Worm (Caenorhabditis elegans): ENCODE measurements around the gene Y43F8B.28.

Y43F8B.28 gene

DNA sequence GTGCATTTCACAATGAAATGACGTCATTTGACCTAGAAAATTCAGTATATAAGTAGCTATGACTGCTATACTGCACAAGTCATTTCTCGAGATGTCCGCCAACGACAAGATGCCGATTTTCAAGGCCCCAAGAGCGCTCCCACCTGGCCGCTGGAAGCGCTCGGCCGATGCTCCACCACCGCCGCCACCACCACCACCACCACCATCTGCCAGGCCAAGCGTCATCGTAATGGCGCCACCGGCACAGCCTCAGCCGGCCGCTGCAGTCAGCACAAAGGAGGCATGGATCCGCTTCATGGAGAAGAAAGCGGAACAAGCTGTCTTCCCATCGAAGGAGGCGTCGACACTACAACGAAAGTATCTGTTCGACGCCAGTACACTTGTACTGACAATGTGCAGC lies at the start of gene Y43F8B.28:
Y43F8B.28 (plus strand) TSS at position 59 of the 400 bp plus-strand sequence.
- no peak for TF ChIP-seq nhr-129 (tag; optimal IDR thresholded peaks at IDR 0.05)
- no peak for TF ChIP-seq nhr-21 (tag; optimal IDR thresholded peaks at IDR 0.05)
- no peak for TF ChIP-seq nhr-237 (tag; optimal IDR thresholded peaks at IDR 0.05)
- TF ChIP-seq lin-13 (GFP tag; optimal IDR thresholded peaks at IDR 0.05) = no peak

DNA sequence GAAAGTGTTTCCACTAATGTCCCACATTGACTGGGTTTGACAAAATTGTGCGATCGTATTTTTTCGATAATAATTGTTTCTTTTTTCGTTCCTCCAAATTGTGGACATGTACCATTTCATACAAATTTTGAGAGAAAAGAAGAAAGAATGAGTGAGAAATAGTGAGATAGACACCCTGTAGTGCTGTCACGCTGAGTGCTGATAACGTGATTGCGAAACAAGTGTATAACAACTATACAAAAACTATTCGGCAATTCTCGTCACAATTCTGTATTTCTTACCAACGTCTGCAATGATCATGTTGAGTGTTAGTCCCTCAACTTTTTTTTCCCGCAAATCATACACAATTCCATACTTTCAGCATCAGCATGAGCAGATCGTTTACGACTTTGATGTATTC lies 48.8 kb upstream of the Y43F8B.28 start, which contains the start of gene C25F9.14:
C25F9.14 (plus strand) TSS at position 178 of the 400 bp plus-strand sequence.
- TF ChIP-seq sma-9 (GFP tag; optimal IDR thresholded peaks at IDR 0.05) = no peak
- TF ChIP-seq sma-9 (tag; optimal IDR thresholded peaks at IDR 0.05) = no peak
- peak; percentile 49 for TF ChIP-seq fos-1 (tag; optimal IDR thresholded peaks at IDR 0.05)

DNA sequence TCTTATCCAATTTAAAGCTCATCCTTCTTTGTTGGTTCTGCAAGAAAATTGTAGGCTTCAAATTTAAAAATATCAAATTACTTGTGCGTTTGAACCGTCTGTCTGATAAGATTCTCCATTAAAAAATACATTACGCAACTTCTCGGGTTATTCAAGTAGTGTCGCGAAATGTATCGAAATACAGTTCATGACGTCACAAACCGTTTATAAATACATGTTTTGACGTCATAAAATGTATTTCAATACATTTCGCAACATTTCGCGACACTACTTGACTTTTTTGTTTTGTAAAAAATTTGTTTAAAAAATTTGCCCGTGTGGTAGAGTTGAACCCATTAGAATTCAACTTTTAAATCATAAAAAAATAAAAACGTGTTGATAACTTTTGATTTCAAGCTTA lies 41.5 kb upstream of the Y43F8B.28 start:
- TF ChIP-seq mbf-1 (tag; optimal IDR thresholded peaks at IDR 0.05) (no peak), sma-9 (GFP tag; optimal IDR thresholded peaks at IDR 0.05) (no peak), sma-9 (tag; optimal IDR thresholded peaks at IDR 0.05) (no peak), lin-13 (GFP tag; optimal IDR thresholded peaks at IDR 0.05) (no peak), ZK546.5 (tag; optimal IDR thresholded peaks at IDR 0.05) (no peak), dmd-4 (tag; optimal IDR thresholded peaks at IDR 0.05) (no peak), sma-3 (GFP tag; optimal IDR thresholded peaks at IDR 0.05) (no peak), unc-62 (GFP tag; optimal IDR thresholded peaks at IDR 0.05) (no peak), nhr-237 (tag; optimal IDR thresholded peaks at IDR 0.05) (no peak), nhr-23 (tag; optimal IDR thresholded peaks at IDR 0.05) (no peak), ama-1 (optimal IDR thresholded peaks at IDR 0.05) (no peak), ceh-16 (tag; optimal IDR thresholded peaks at IDR 0.05) (no peak), egl-27 (tag; optimal IDR thresholded peaks at IDR 0.05) (no peak), ztf-1 (GFP tag; conservative IDR thresholded peaks at IDR 0.05) (no peak), nhr-6 (tag; optimal IDR thresholded peaks at IDR 0.05) (no peak), nhr-21 (tag; optimal IDR thresholded peaks at IDR 0.05) (no peak), skn-1 (tag; optimal IDR thresholded peaks at IDR 0.05) (no peak), elt-1 (tag; optimal IDR thresholded peaks at IDR 0.05) (no peak), nhr-12 (tag; optimal IDR thresholded peaks at IDR 0.05) (no peak), lsy-2 (tag; optimal IDR thresholded peaks at IDR 0.05) (no peak), ceh-82 (tag; optimal IDR thresholded peaks at IDR 0.05) (no peak)

DNA sequence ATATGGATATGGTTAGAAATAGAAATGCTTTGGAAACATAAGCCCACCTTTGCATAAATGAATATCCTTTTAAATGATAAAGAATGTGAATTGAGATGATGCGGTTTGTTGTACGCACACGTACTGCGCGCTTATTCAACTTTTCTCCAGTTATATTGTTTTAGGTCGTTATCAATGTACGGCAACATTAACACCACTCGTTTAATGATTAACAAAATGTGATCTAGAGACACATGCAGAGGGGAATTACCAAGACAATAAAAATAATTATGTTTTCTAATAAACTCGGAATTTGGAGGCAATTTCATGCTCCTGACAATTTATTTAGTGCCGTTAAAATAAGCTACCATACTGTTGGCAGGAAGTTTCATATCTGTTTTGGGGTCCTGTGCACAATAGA lies 39.7 kb upstream of the Y43F8B.28 start, which contains the start of gene M04C3.1:
M04C3.1 (minus strand) TSS at position 164 of the 400 bp plus-strand sequence.
- TF ChIP-seq fos-1 (tag; optimal IDR thresholded peaks at IDR 0.05) (peak; percentile 52), Y55F3AM.14 (GFP tag; optimal IDR thresholded peaks at IDR 0.05) (no peak), sma-9 (GFP tag; optimal IDR thresholded peaks at IDR 0.05) (peak; percentile 34), sma-9 (tag; optimal IDR thresholded peaks at IDR 0.05) (no peak), nhr-11 (tag; optimal IDR thresholded peaks at IDR 0.05) (no peak)

ce11 chrV:19448805-19449204 lies 36.3 kb upstream of the Y43F8B.28 start, which contains the start of gene M04C3.2:
Gene M04C3.2 (minus strand): TSS chrV:19448905.
- no peak for TF ChIP-seq nhr-77 (tag; optimal IDR thresholded peaks at IDR 0.05)
- no peak for TF ChIP-seq unc-62 (GFP tag; optimal IDR thresholded peaks at IDR 0.05)
- no peak for TF ChIP-seq mdl-1 (tag; optimal IDR thresholded peaks at IDR 0.05)
- no peak for TF ChIP-seq ztf-1 (GFP tag; conservative IDR thresholded peaks at IDR 0.05)
- no peak for TF ChIP-seq mab-5 (tag; optimal IDR thresholded peaks at IDR 0.05)
- no peak for TF ChIP-seq mbf-1 (tag; optimal IDR thresholded peaks at IDR 0.05)

DNA sequence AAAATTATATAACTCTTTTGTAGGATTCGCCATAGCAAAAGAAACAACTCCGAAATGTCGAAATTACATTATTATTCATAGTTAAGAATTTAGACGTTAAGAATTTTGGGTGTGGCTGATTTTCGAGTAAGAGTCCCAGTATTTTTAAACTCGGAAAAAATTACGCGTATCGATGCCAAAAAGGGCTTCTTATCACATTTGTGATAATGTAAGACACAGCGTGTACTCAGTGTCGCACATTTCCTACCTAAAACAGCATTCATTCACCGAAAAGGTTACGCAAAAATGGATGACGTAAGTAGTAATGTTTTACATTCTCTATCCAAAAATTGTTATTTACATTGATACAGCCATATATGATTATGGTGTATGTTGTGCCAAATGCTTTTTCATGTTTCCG lies 35.6 kb upstream of the Y43F8B.28 start, which contains the start of gene M04C3.5:
M04C3.5 (plus strand) TSS at position 190 of the 400 bp plus-strand sequence.
- TF ChIP-seq ama-1 (optimal IDR thresholded peaks at IDR 0.05) (no peak), fos-1 (tag; optimal IDR thresholded peaks at IDR 0.05) (peak; percentile 33)

DNA sequence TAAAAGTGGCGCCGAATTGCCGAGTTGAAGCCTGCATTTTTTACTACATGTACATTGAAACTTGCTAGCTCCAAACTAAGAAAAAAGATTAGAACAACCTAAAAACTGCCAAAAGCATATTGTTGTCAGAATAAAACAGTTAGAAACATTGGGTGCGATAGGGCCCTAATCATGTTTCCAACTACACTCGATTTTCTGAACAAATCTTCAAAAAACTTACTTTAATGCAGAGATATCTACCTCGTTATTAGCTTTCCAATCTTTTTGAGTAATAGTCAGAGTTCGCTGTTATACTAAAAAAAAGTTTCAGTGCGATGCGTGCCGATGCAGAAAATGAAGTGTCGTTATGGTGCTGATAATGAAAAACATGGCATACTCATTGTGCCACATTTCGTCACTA lies 29.5 kb upstream of the Y43F8B.28 start, which contains the start of the genes Y43F8B.13 and Y43F8B.14:
Y43F8B.13 (plus strand) TSS at position 301 of the 400 bp plus-strand sequence.
Y43F8B.14 (minus strand) TSS at position 322 of the 400 bp plus-strand sequence.
- TF ChIP-seq nhr-237 (tag; optimal IDR thresholded peaks at IDR 0.05) = no peak
- TF ChIP-seq F13H6.1 (tag; optimal IDR thresholded peaks at IDR 0.05) = no peak
- TF ChIP-seq nhr-129 (tag; optimal IDR thresholded peaks at IDR 0.05) = no peak
- TF ChIP-seq nhr-23 (tag; optimal IDR thresholded peaks at IDR 0.05) = no peak
- TF ChIP-seq ceh-82 (tag; optimal IDR thresholded peaks at IDR 0.05) = no peak
- TF ChIP-seq aly-2 (tag; optimal IDR thresholded peaks at IDR 0.05) = no peak
- no peak for TF ChIP-seq nhr-25 (tag; optimal IDR thresholded peaks at IDR 0.05)
